Fruit fly (Drosophila melanogaster) S2 (cell line): ENCODE results near the gene betaggt-I.

Experiments
- CG8478 ChIP-seq: fragments of >200 bp; optimal IDR thresholded peaks from 2 replicates; lab custom pipeline; 2018
- CTCF ChIP-seq, 2 experiments: fragments of >200 bp; optimal IDR thresholded peaks; 2 replicates each; lab custom pipeline; 2018

dm6 chr2L:4930541-4930940 lies 14.8 kb upstream of the betaggt-I start:
- no peak for TF ChIP-seq CG8478 (lab: Kevin White, UChicago)
- TF ChIP-seq CTCF (optimal IDR thresholded peaks at IDR 0.05; lab: Kevin White, UChicago) = no peak
